Fruit fly (Drosophila melanogaster) whole organism, prepupa: Measurements from ENCODE around the gene eater.

Source experiments
- Blimp-1 ChIP-seq: fragments of 200-800 bp; sonication (Bioruptor generic); optimal IDR thresholded peaks from 3 replicates; lab custom pipeline; 2017; ENCODE audit warnings: missing biosample characterization, missing genetic modification characterization, mild to moderate bottlenecking, moderate library complexity, missing genetic modification reagents
- CG10669 ChIP-seq: fragments of 200-800 bp; sonication (Bioruptor generic); optimal IDR thresholded peaks from 3 replicates; lab custom pipeline; 2018; ENCODE audit warnings: missing biosample characterization, mild to moderate bottlenecking, missing genetic modification characterization, moderate library complexity
- CG11294 ChIP-seq: fragments of 200-800 bp; sonication (Bioruptor generic); IDR thresholded peaks from 2 replicates; pipeline ENCODE4 v1.3.6; 2022; ENCODE audit warnings: missing biosample characterization, missing genetic modification characterization
- CG11762 ChIP-seq: fragments of 200-800 bp; sonication (Bioruptor generic); optimal IDR thresholded peaks from 3 replicates; lab custom pipeline; 2016; ENCODE audit warnings: missing biosample characterization, missing genetic modification characterization; ENCODE audit not compliant: insufficient read depth
- CG11902 ChIP-seq: fragments of 200-800 bp; sonication (Bioruptor generic); optimal IDR thresholded peaks from 3 replicates; lab custom pipeline; 2016; ENCODE audit warnings: missing biosample characterization, missing genetic modification characterization
- CG15336 ChIP-seq: fragments of 200-800 bp; sonication (Bioruptor generic); IDR thresholded peaks from 2 replicates; pipeline ENCODE4 v1.3.6; 2022; ENCODE audit warnings: missing biosample characterization, missing genetic modification characterization
- CG1621 ChIP-seq: fragments of 200-800 bp; sonication (Bioruptor generic); optimal IDR thresholded peaks from 3 replicates; lab custom pipeline; 2018; ENCODE audit warnings: missing biosample characterization, mild to moderate bottlenecking, missing genetic modification characterization
- CG3032 ChIP-seq: fragments of 200-800 bp; optimal IDR thresholded peaks from 2 replicates; lab custom pipeline; 2019; ENCODE audit warnings: missing biosample characterization, mild to moderate bottlenecking, missing genetic modification characterization, moderate library complexity
- CG31627 ChIP-seq: fragments of 200-800 bp; sonication (Bioruptor generic); optimal IDR thresholded peaks from 3 replicates; lab custom pipeline; 2016; ENCODE audit warnings: missing biosample characterization, missing genetic modification characterization
- CG32006 ChIP-seq: fragments of 200-800 bp; sonication (Bioruptor generic); optimal IDR thresholded peaks from 3 replicates; lab custom pipeline; 2017; ENCODE audit warnings: missing biosample characterization, mild to moderate bottlenecking, missing genetic modification characterization
- CG34406 ChIP-seq: fragments of 200-800 bp; sonication (Bioruptor generic); optimal IDR thresholded peaks from 3 replicates; lab custom pipeline; 2016; ENCODE audit warnings: missing biosample characterization, missing genetic modification characterization
- CG3919 ChIP-seq: fragments of 200-800 bp; sonication (Bioruptor generic); optimal IDR thresholded peaks from 3 replicates; lab custom pipeline; 2016; ENCODE audit warnings: missing biosample characterization, missing genetic modification characterization
- CG6163 ChIP-seq: fragments of 200-800 bp; sonication (Bioruptor generic); IDR thresholded peaks from 3 replicates; pipeline ENCODE4 v1.3.6; 2022; ENCODE audit warnings: missing biosample characterization, missing genetic modification characterization
- CG7368 ChIP-seq: fragments of 200-800 bp; sonication (Bioruptor generic); optimal IDR thresholded peaks from 3 replicates; lab custom pipeline; 2016; ENCODE audit warnings: missing biosample characterization, missing genetic modification characterization
- CG8119 ChIP-seq: fragments of 200-800 bp; sonication (Bioruptor generic); IDR thresholded peaks from 3 replicates; pipeline ENCODE4 v1.3.6; 2022; ENCODE audit warnings: missing biosample characterization, missing genetic modification characterization
- CG8319 ChIP-seq: fragments of 200-800 bp; sonication (Bioruptor generic); optimal IDR thresholded peaks from 3 replicates; lab custom pipeline; 2016; ENCODE audit warnings: missing biosample characterization, missing genetic modification characterization
- Eip75B ChIP-seq: fragments of 200-800 bp; sonication (Bioruptor generic); optimal IDR thresholded peaks from 3 replicates; lab custom pipeline; 2016; ENCODE audit warnings: missing biosample characterization, missing genetic modification characterization
- Eip78C ChIP-seq: fragments of 200-800 bp; sonication (Bioruptor generic); peaks from one replicate; lab custom pipeline; 2016; ENCODE audit warnings: missing biosample characterization, missing genetic modification characterization
- Eip93F ChIP-seq: fragments of 200-800 bp; sonication (Bioruptor generic); optimal IDR thresholded peaks from 2 replicates; lab custom pipeline; 2016; ENCODE audit warnings: missing biosample characterization, mild to moderate bottlenecking, missing genetic modification characterization
- Ets21C ChIP-seq: fragments of 200-800 bp; sonication (Bioruptor generic); optimal IDR thresholded peaks from 3 replicates; lab custom pipeline; 2016; ENCODE audit warnings: missing biosample characterization, missing genetic modification characterization
- Gug ChIP-seq: fragments of 200-800 bp; sonication (Bioruptor generic); IDR thresholded peaks from 2 replicates; pipeline ENCODE4 v1.3.6; 2022; ENCODE audit warnings: missing biosample characterization, missing genetic modification characterization
- Hr38 ChIP-seq: sonication (Bioruptor generic); optimal IDR thresholded peaks from 2 replicates; lab custom pipeline; 2016; ENCODE audit warnings: missing biosample characterization, missing genetic modification characterization
- Hr4 ChIP-seq: fragments of 200-800 bp; sonication (Bioruptor generic); optimal IDR thresholded peaks from 3 replicates; lab custom pipeline; 2016; ENCODE audit warnings: missing biosample characterization, missing genetic modification characterization
- Lpt ChIP-seq: fragments of 200-800 bp; sonication (Bioruptor generic); optimal IDR thresholded peaks from 3 replicates; lab custom pipeline; 2016; ENCODE audit warnings: missing biosample characterization, missing genetic modification characterization
- Met ChIP-seq: fragments of 200-800 bp; sonication (Bioruptor generic); optimal IDR thresholded peaks from 3 replicates; lab custom pipeline; 2016; ENCODE audit warnings: missing biosample characterization, missing genetic modification characterization
- OdsH ChIP-seq: fragments of 200-800 bp; sonication (Bioruptor generic); optimal IDR thresholded peaks from 3 replicates; lab custom pipeline; 2016; ENCODE audit warnings: missing biosample characterization, missing genetic modification characterization
- Smox ChIP-seq: fragments of 200-800 bp; sonication (Bioruptor generic); optimal IDR thresholded peaks from 3 replicates; lab custom pipeline; 2016; ENCODE audit warnings: missing biosample characterization, missing genetic modification characterization
- Sox102F ChIP-seq: fragments of 200-800 bp; sonication (Bioruptor generic); optimal IDR thresholded peaks from 2 replicates; lab custom pipeline; 2016; ENCODE audit warnings: missing biosample characterization, mild to moderate bottlenecking, missing genetic modification characterization
- achi ChIP-seq: fragments of 200-800 bp; sonication (Bioruptor generic); optimal IDR thresholded peaks from 3 replicates; lab custom pipeline; 2016; ENCODE audit warnings: missing biosample characterization, missing genetic modification characterization
- acj6 ChIP-seq: fragments of 200-800 bp; sonication (Bioruptor generic); optimal IDR thresholded peaks from 3 replicates; lab custom pipeline; 2016; ENCODE audit warnings: missing biosample characterization, missing genetic modification characterization
- dsx ChIP-seq: fragments of 200-800 bp; optimal IDR thresholded peaks from 3 replicates; lab custom pipeline; 2019; ENCODE audit warnings: missing biosample characterization, mild to moderate bottlenecking, missing genetic modification characterization, moderate library complexity; ENCODE audit not compliant: poor library complexity, severe bottlenecking
- eg ChIP-seq: fragments of 200-800 bp; sonication (Bioruptor generic); IDR thresholded peaks from 3 replicates; pipeline ENCODE4 v1.3.6; 2022; ENCODE audit warnings: missing biosample characterization, missing genetic modification characterization
- fd85E ChIP-seq: fragments of 200-800 bp; sonication (Bioruptor generic); optimal IDR thresholded peaks from 3 replicates; lab custom pipeline; 2016; ENCODE audit warnings: missing biosample characterization, missing genetic modification characterization
- net ChIP-seq: fragments of 200-800 bp; sonication (Bioruptor generic); optimal IDR thresholded peaks from 3 replicates; lab custom pipeline; 2016; ENCODE audit warnings: missing biosample characterization, missing genetic modification characterization
- pdm3 ChIP-seq: fragments of 200-800 bp; sonication (Bioruptor generic); optimal IDR thresholded peaks from 3 replicates; lab custom pipeline; 2016; ENCODE audit warnings: missing biosample characterization, missing genetic modification characterization
- salr ChIP-seq, 2 experiments: fragments of 200-800 bp; sonication (Bioruptor generic); optimal IDR thresholded peaks; 3 replicates each; lab custom pipeline; 2016 to 2018; ENCODE audit warnings: missing biosample characterization in 2 of 2, missing genetic modification characterization in 2 of 2, mild to moderate bottlenecking in 1 of 2
- ss ChIP-seq, 2 experiments: fragments of 200-800 bp; sonication (Bioruptor generic); optimal IDR thresholded peaks; 2 replicates in 1 of 2; 3 replicates in 1 of 2; lab custom pipeline; 2017 to 2018; ENCODE audit warnings: mild to moderate bottlenecking in 2 of 2, missing biosample characterization in 2 of 2, missing genetic modification characterization in 2 of 2, moderate library complexity in 1 of 2
- svp ChIP-seq: fragments of 200-800 bp; sonication (Bioruptor generic); peaks from one replicate; lab custom pipeline; 2016; ENCODE audit warnings: missing biosample characterization, missing genetic modification characterization

The eater gene

DNA sequence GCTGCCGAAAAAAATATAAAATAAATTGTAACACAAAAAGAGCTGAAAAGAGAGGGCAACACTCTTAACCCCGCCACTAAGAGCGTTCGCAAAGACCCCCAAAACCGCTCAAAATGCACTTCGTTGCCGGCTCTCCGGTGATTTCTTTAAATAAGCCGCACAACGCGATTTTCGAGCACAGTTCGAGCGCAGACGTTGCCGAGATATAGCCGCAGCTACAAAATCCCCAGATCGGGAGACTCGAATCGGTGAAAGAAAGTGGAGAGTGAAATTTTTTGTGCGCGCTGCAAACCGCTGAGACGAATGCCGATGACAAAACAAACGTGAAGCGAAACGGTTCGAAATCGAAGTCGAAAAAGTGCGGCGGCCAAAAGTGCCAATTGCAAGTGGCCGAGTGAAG lies 23.8 kb downstream of the eater start, which contains the start of gene CG14257 (continued):
- no peak for TF ChIP-seq pdm3 (GFP tag; lab: Kevin White, UChicago)
- no peak for TF ChIP-seq salr (GFP tag; optimal IDR thresholded peaks at IDR 0.05; lab: Kevin White, UChicago)
- no peak for TF ChIP-seq Ets21C (GFP tag; lab: Kevin White, UChicago)
- TF ChIP-seq CG8319 (GFP tag; lab: Kevin White, UChicago): no peak
- no peak for TF ChIP-seq acj6
- peak; percentile 10 for TF ChIP-seq Met (GFP tag; lab: Kevin White, UChicago)
- no peak for TF ChIP-seq Smox
- no peak for TF ChIP-seq CG34406
- no peak for TF ChIP-seq CG3032 (tag; lab: Kevin White, UChicago)
- no peak for TF ChIP-seq Gug (GFP tag; lab: Robert Waterston, UW)
- TF ChIP-seq Eip78C: no peak
- no peak for TF ChIP-seq achi (GFP tag; lab: Kevin White, UChicago)
- TF ChIP-seq Sox102F (GFP tag; lab: Kevin White, UChicago): peak; percentile 29

- TF ChIP-seq CG11902 (GFP tag; lab: Kevin White, UChicago) (no peak), eg (0 out of 3 replicates have a peak, but pooled peaks have one; percentile 17), Blimp-1 (GFP tag; lab: Kevin White, UChicago) (peak; percentile 50), Sox102F (GFP tag; lab: Kevin White, UChicago) (no peak), OdsH (GFP tag; lab: Kevin White, UChicago) (no peak), CG7368 (GFP tag; lab: Kevin White, UChicago) (no peak), achi (GFP tag; lab: Kevin White, UChicago) (no peak), CG1621 (no peak), Hr38 (GFP tag; lab: Kevin White, UChicago) (no peak), fd85E (no peak), CG32006 (GFP tag; lab: Kevin White, UChicago) (peak; percentile 0), Eip78C (peak; percentile 18), CG15336 (GFP tag; lab: Robert Waterston, UW) (no peak)
- TF ChIP-seq, all 60 proteins: peak for 4
Measured at dm6 chr3R:27070906-27071498, 28.5 kb downstream of the eater start.

- TF ChIP-seq Hr38 (GFP tag; lab: Kevin White, UChicago): no peak
- TF ChIP-seq CG3919 (GFP tag; lab: Kevin White, UChicago): peak; percentile 21
- TF ChIP-seq CG8119: peak; percentile 33; the same call in 1 of the 3 replicates
- TF ChIP-seq net (GFP tag; lab: Kevin White, UChicago): peak; percentile 13
- TF ChIP-seq Hr4 (GFP tag; lab: Kevin White, UChicago): peak; percentile 40
- peak; percentile 4 for TF ChIP-seq Lpt (GFP tag; lab: Kevin White, UChicago)
- TF ChIP-seq achi (GFP tag; lab: Kevin White, UChicago): no peak
- peak; percentile 47 for TF ChIP-seq CG15336 (GFP tag; lab: Robert Waterston, UW)
- peak; percentile 61 for TF ChIP-seq CG10669 (GFP tag; lab: Kevin White, UChicago)
- peak; percentile 58; the same call in 2 of the 3 replicates for TF ChIP-seq eg
- no peak for TF ChIP-seq CG31627 (GFP tag; lab: Kevin White, UChicago)
- TF ChIP-seq OdsH (GFP tag; lab: Kevin White, UChicago): peak; percentile 22
- no peak for TF ChIP-seq Smox
- peak in 1 of 2 experiments; percentile 16 for TF ChIP-seq ss (GFP tag; optimal IDR thresholded peaks at IDR 0.05; lab: Kevin White, UChicago)
- TF ChIP-seq Eip78C: peak; percentile 77
- peak; percentile 20; the same call in 1 of the 3 replicates for TF ChIP-seq CG6163 (GFP tag; lab: Robert Waterston, UW)
- peak; percentile 12 for TF ChIP-seq CG11762 (GFP tag; lab: Kevin White, UChicago)
- peak; percentile 4 for TF ChIP-seq pdm3 (GFP tag; lab: Kevin White, UChicago)
- TF ChIP-seq fd85E: no peak
- peak; percentile 48 for TF ChIP-seq Blimp-1 (GFP tag; lab: Kevin White, UChicago)
- no peak for TF ChIP-seq CG11294 (GFP tag; lab: Robert Waterston, UW)
- TF ChIP-seq Eip75B (GFP tag; lab: Kevin White, UChicago): no peak
- TF ChIP-seq svp (GFP tag; lab: Kevin White, UChicago): peak; percentile 98
- TF ChIP-seq dsx (GFP tag; lab: Kevin White, UChicago): peak; percentile 19
- no peak for TF ChIP-seq Eip93F (GFP tag; lab: Kevin White, UChicago)
- TF ChIP-seq, all 60 proteins: peak for 17
Measured at dm6 chr3R:27069810-27070625, 29.5 kb downstream of the eater start, which contains the start of gene spz. TSS of gene spz (minus strand) at chr3R:27070070.
